Fruit fly (Drosophila melanogaster): ENCODE data around the gene Dhrs4.

The Dhrs4 gene

DNA sequence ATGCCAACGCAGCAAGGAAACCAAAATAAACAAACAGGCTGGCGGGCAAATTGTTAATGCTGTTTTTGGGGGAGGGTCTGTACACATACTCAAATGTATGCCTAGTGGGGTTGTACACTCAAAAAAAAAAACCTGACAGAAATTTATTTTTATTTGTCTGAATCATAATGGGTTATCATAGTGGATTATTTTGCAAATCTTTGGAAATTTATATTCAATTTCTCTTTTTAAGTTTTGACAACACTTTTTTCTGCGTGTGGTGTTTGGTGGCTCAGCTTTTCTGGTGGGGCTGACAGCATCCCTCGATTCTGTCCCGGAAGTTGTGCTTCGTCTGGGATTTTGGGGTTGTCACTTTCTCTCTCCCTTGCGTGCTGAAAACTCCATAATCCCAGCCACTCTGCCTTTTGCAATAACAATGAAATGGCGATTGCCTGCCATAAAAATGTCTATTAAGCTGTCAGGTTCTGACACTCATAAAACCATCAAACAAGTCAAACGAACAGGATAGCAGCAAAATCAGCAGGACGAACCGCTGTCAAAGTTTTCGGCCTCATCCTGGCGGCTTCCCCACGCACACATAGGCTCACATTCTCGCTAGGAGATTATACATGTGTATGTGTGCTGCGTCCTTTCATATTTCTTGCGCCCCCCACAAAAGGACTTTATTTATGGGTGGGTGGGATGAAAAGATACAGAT is 13.6 kb upstream of the Dhrs4 start (continued):
- TF ChIP-seq prd (optimal IDR thresholded peaks at IDR 0.05) (no peak), prd (GFP tag; IDR thresholded peaks at IDR 0.05) (no peak; the same call in 2 of the 3 replicates), Fer1 (GFP tag; optimal IDR thresholded peaks at IDR 0.05) (peak; percentile 95), CG12942 (GFP tag; optimal IDR thresholded peaks at IDR 0.05) (peak; percentile 26), CG11093 (GFP tag; IDR thresholded peaks at IDR 0.05) (peak; percentile 55; the same call in 1 of the 3 replicates), Atf3 (GFP tag; optimal IDR thresholded peaks at IDR 0.05) (no peak), ro (GFP tag; IDR thresholded peaks at IDR 0.05) (no peak; the same call in 1 of the 2 replicates), CG7556 (GFP tag; optimal IDR thresholded peaks at IDR 0.05) (peak; percentile 88), Optix (GFP tag; IDR thresholded peaks at IDR 0.05) (no peak; the same call in 1 of the 3 replicates), zen2 (GFP tag; IDR thresholded peaks at IDR 0.05; ENCODE audit: partially characterized antibody) (no peak), CG7928 (GFP tag; optimal IDR thresholded peaks at IDR 0.05) (peak; percentile 12), Fer2 (tag; optimal IDR thresholded peaks at IDR 0.05) (peak; percentile 64), gro (GFP tag; optimal IDR thresholded peaks at IDR 0.05) (peak; percentile 79), h (optimal IDR thresholded peaks at IDR 0.05) (no peak), CG10366 (GFP tag; IDR thresholded peaks at IDR 0.05) (peak; percentile 75), sim (GFP tag; IDR thresholded peaks at IDR 0.05) (0 out of 2 replicates have a peak, but pooled peaks have one; percentile 39), zfh1 (GFP tag; IDR thresholded peaks at IDR 0.05) (peak; percentile 86), Awh (GFP tag; IDR thresholded peaks at IDR 0.05) (peak; percentile 79), Stat92E (GFP tag; optimal IDR thresholded peaks at IDR 0.05) (no peak), CG4328 (GFP tag; optimal IDR thresholded peaks at IDR 0.05) (peak; percentile 49), CG3065 (GFP tag; optimal IDR thresholded peaks at IDR 0.05) (no peak), sima (GFP tag; optimal IDR thresholded peaks at IDR 0.05) (peak; percentile 7), CG17361 (GFP tag; IDR thresholded peaks at IDR 0.05) (peak; percentile 44; the same call in 1 of the 3 replicates), klu (GFP tag; IDR thresholded peaks at IDR 0.05) (peak; percentile 44; the same call in 1 of the 2 replicates), CG3407 (GFP tag; optimal IDR thresholded peaks at IDR 0.05) (peak; percentile 61), HLH4C (GFP tag; IDR thresholded peaks at IDR 0.05; ENCODE audit: partially characterized antibody) (no peak), kni (GFP tag; optimal IDR thresholded peaks at IDR 0.05) (no peak), CG9437 (GFP tag; optimal IDR thresholded peaks at IDR 0.05) (peak; percentile 20), Oli (tag; optimal IDR thresholded peaks at IDR 0.05) (peak; percentile 56), lov (optimal IDR thresholded peaks at IDR 0.05) (no peak), lov (GFP tag; IDR thresholded peaks at IDR 0.05) (0 out of 3 replicates have a peak, but pooled peaks have one; percentile 35), Six4 (GFP tag; optimal IDR thresholded peaks at IDR 0.05) (peak; percentile 53), pan (optimal IDR thresholded peaks at IDR 0.05) (no peak), pan (GFP tag; optimal IDR thresholded peaks at IDR 0.05 in 1 of 2, IDR thresholded peaks at IDR 0.05 in 1 of 2) (no peak), Sry-δ (GFP tag; optimal IDR thresholded peaks at IDR 0.05) (peak; percentile 34), HmgZ (tag; optimal IDR thresholded peaks at IDR 0.05) (peak; percentile 77), H2.0 (GFP tag; IDR thresholded peaks at IDR 0.05) (peak; percentile 78), Nf-YC (tag; optimal IDR thresholded peaks at IDR 0.05) (peak; percentile 29), fd64A (GFP tag; optimal IDR thresholded peaks at IDR 0.05) (peak; percentile 9), bbx (GFP tag; IDR thresholded peaks at IDR 0.05; ENCODE audit: partially characterized antibody) (no peak), Dp (GFP tag; optimal IDR thresholded peaks at IDR 0.05) (no peak), Sox102F (GFP tag; optimal IDR thresholded peaks at IDR 0.05) (peak; percentile 80), Dll (GFP tag; IDR thresholded peaks at IDR 0.05; ENCODE audit: partially characterized antibody) (no peak), CG1647 (GFP tag; optimal IDR thresholded peaks at IDR 0.05) (peak; percentile 54), dm (GFP tag; optimal IDR thresholded peaks at IDR 0.05) (no peak), CG12299 (tag; optimal IDR thresholded peaks at IDR 0.05) (peak; percentile 77), CG14667 (GFP tag; IDR thresholded peaks at IDR 0.05) (no peak; the same call in 1 of the 2 replicates), Dref (GFP tag; IDR thresholded peaks at IDR 0.05) (no peak), CG7786 (GFP tag; optimal IDR thresholded peaks at IDR 0.05) (peak; percentile 79), croc (GFP tag; conservative IDR thresholded peaks at IDR 0.05) (peak; percentile 53; the same call in 2 of the 3 replicates), sens (GFP tag) (peak; percentile 97)
